Worm (Caenorhabditis elegans) whole organism, young adult: ENCODE results near the gene fbxc-47.

Experiments used
- aptf-2 ChIP-seq: fragments of 200-800 bp; sonication (Bioruptor generic); conservative IDR thresholded peaks from 2 replicates; pipeline ENCODE4 v1.3.6; 2022; ENCODE audit warnings: missing genetic modification reagents, missing genetic modification characterization, missing compliant biosample characterization
- aptf-3 ChIP-seq: fragments of 200-800 bp; sonication (Bioruptor generic); IDR thresholded peaks from 2 replicates; pipeline ENCODE4 v1.3.6; 2022; ENCODE audit warnings: missing genetic modification characterization, missing compliant biosample characterization
- ceh-58 ChIP-seq: fragments of 200-800 bp; sonication (Bioruptor generic); IDR thresholded peaks from 2 replicates; pipeline ENCODE4 v1.3.6; 2022; ENCODE audit warnings: missing genetic modification characterization, missing compliant biosample characterization
- lin-35 ChIP-seq, 3 experiments: fragments of 150-350 bp in 2 of 3; sonication (generic microtip) in 1 of 3; optimal IDR thresholded peaks; 2 replicates each; lab custom pipeline; 2014 to 2018; ENCODE audit warnings: missing biosample characterization in 3 of 3, missing genetic modification characterization in 3 of 3, missing genetic modification reagents in 3 of 3
- lsy-27 ChIP-seq: sonication (generic microtip); optimal IDR thresholded peaks from 2 replicates; lab custom pipeline; 2017; ENCODE audit warnings: missing genetic modification characterization, mild to moderate bottlenecking, missing compliant biosample characterization, antibody characterized with exemption, missing genotype, borderline replicate concordance; ENCODE audit not compliant: insufficient read depth
- mcd-1 ChIP-seq: fragments of 200-800 bp; sonication (Bioruptor generic); IDR thresholded peaks from 2 replicates; pipeline ENCODE4 v1.3.6; 2022; ENCODE audit warnings: missing genetic modification reagents, missing genetic modification characterization, missing compliant biosample characterization
- mes-4 ChIP-seq: sonication (generic microtip); optimal IDR thresholded peaks from 2 replicates; lab custom pipeline; 2016; ENCODE audit warnings: missing genotype, missing genetic modification characterization, missing compliant biosample characterization
- nfya-1 ChIP-seq: sonication (generic microtip); optimal IDR thresholded peaks from 2 replicates; lab custom pipeline; 2017; ENCODE audit warnings: antibody characterized with exemption, missing compliant biosample characterization, missing genetic modification characterization, borderline replicate concordance; ENCODE audit not compliant: insufficient read depth
- nhr-80 ChIP-seq: sonication (generic microtip); optimal IDR thresholded peaks from 2 replicates; lab custom pipeline; 2016; ENCODE audit warnings: missing genetic modification characterization, missing compliant biosample characterization
- pha-4 ChIP-seq: fragments of 150-350 bp; sonication (generic microtip); optimal IDR thresholded peaks from 2 replicates; lab custom pipeline; 2014; ENCODE audit warnings: missing biosample characterization, missing genetic modification reagents, missing genetic modification characterization
- rpc-1 ChIP-seq, 2 experiments: fragments of 150-350 bp in 1 of 2; sonication (generic microtip) in 1 of 2; optimal IDR thresholded peaks; 2 replicates each; lab custom pipeline; 2014 to 2018; ENCODE audit warnings: missing biosample characterization in 1 of 2, missing genetic modification characterization in 1 of 2, missing genetic modification reagents in 1 of 2, missing genotype in 1 of 2
- snpc-1.3 ChIP-seq: sonication (generic microtip); optimal IDR thresholded peaks from 2 replicates; lab custom pipeline; 2017; ENCODE audit warnings: missing genetic modification characterization, mild to moderate bottlenecking, missing compliant biosample characterization, antibody characterized with exemption, moderate library complexity, missing genotype, missing genetic modification reagents; ENCODE audit not compliant: insufficient read depth
- zim-3 ChIP-seq: sonication (generic microtip); optimal IDR thresholded peaks from 2 replicates; lab custom pipeline; 2017; ENCODE audit warnings: mild to moderate bottlenecking, missing genetic modification characterization, moderate library complexity, missing compliant biosample characterization

ce11 chrIV:3783910-3784309 is 21.4 kb upstream of the fbxc-47 start, which contains the start of gene glct-6:
- TF ChIP-seq mcd-1 (GFP tag; lab: Robert Waterston, UW) (no peak), snpc-1.3 (no peak), pha-4 (tag; lab: Kevin White, UChicago) (no peak), aptf-2 (GFP tag; lab: Robert Waterston, UW) (no peak), zim-3 (tag; lab: Kevin White, UChicago) (no peak), nfya-1 (tag; lab: Kevin White, UChicago) (no peak), nhr-80 (tag; lab: Kevin White, UChicago) (no peak), ceh-58 (no peak), rpc-1 (optimal IDR thresholded peaks at IDR 0.05; lab: Kevin White, UChicago) (no peak), rpc-1 (tag; optimal IDR thresholded peaks at IDR 0.05; lab: Kevin White, UChicago) (no peak), aptf-3 (GFP tag; lab: Robert Waterston, UW) (no peak), mes-4 (tag; lab: Kevin White, UChicago) (no peak), lin-35 (GFP tag; optimal IDR thresholded peaks at IDR 0.05; lab: Kevin White, UChicago) (no peak), lsy-27 (no peak)
